Worm (Caenorhabditis elegans) whole organism, L1 larva: ENCODE measurements around the gene C13G5.2.

Experiments used
- C04F5.9 ChIP-seq: sonication (generic microtip); optimal IDR thresholded peaks from 2 replicates; lab custom pipeline; 2016; ENCODE audit warnings: missing genetic modification characterization, missing compliant biosample characterization
- F16B12.6 ChIP-seq: fragments of 150-350 bp; optimal IDR thresholded peaks from 2 replicates; lab custom pipeline; 2014; ENCODE audit warnings: missing biosample characterization, missing genetic modification characterization
- aly-2 ChIP-seq: fragments of 150-350 bp; optimal IDR thresholded peaks from 2 replicates; lab custom pipeline; 2014; ENCODE audit warnings: missing biosample characterization, missing genetic modification characterization
- blmp-1 ChIP-seq: fragments of 150-350 bp; optimal IDR thresholded peaks from 2 replicates; lab custom pipeline; 2014; ENCODE audit warnings: missing biosample characterization, missing genetic modification characterization
- ceh-63 ChIP-seq: fragments of 200-800 bp; sonication (Bioruptor generic); optimal IDR thresholded peaks from 2 replicates; lab custom pipeline; 2018; ENCODE audit warnings: mild to moderate bottlenecking, missing genetic modification characterization, missing compliant biosample characterization
- ceh-8 ChIP-seq: fragments of 200-800 bp; sonication (Bioruptor generic); optimal IDR thresholded peaks from 2 replicates; lab custom pipeline; 2018; ENCODE audit warnings: mild to moderate bottlenecking, missing genetic modification characterization, moderate library complexity, missing compliant biosample characterization
- ceh-82 ChIP-seq, 3 experiments: fragments of 150-350 bp in 1 of 3; sonication (generic microtip) in 2 of 3; optimal IDR thresholded peaks; 2 replicates each; lab custom pipeline; 2014 to 2017; ENCODE audit warnings: missing biosample characterization in 3 of 3, missing genetic modification characterization in 3 of 3
- ceh-88 ChIP-seq: fragments of 200-800 bp; sonication (Bioruptor generic); IDR thresholded peaks from 2 replicates; pipeline ENCODE4 v1.3.6; 2022; ENCODE audit warnings: missing genetic modification characterization, missing compliant biosample characterization
- ceh-90 ChIP-seq: sonication (generic microtip); optimal IDR thresholded peaks from 2 replicates; lab custom pipeline; 2016; ENCODE audit warnings: missing genetic modification characterization, missing compliant biosample characterization
- dpl-1 ChIP-seq, 3 experiments: fragments of 150-350 bp in 2 of 3; sonication (generic microtip) in 1 of 3; optimal IDR thresholded peaks; 2 replicates each; lab custom pipeline; 2014 to 2017; ENCODE audit warnings: missing biosample characterization in 3 of 3, missing genetic modification characterization in 3 of 3, missing genetic modification reagents in 3 of 3
- efl-1 ChIP-seq, 4 experiments: fragments of 150-350 bp; optimal IDR thresholded peaks in 3 of 4; peaks in 1 of 4; 1 replicate in 1 of 4; 2 replicates in 3 of 4; lab custom pipeline; 2014; ENCODE audit warnings: missing biosample characterization in 2 of 4, missing genetic modification characterization in 2 of 4, missing genetic modification reagents in 2 of 4
- egl-27 ChIP-seq, 2 experiments: fragments of 150-350 bp in 1 of 2; sonication (generic microtip); optimal IDR thresholded peaks; 3 replicates each; lab custom pipeline; 2017 to 2018; ENCODE audit warnings: missing biosample characterization in 2 of 2, missing genetic modification characterization in 2 of 2, missing genetic modification reagents in 2 of 2
- ets-5 ChIP-seq: fragments of 200-800 bp; sonication (Bioruptor generic); IDR thresholded peaks from 2 replicates; pipeline ENCODE4 v1.3.6; 2022; ENCODE audit warnings: missing genetic modification characterization, missing compliant biosample characterization
- fkh-4 ChIP-seq: sonication (generic microtip); optimal IDR thresholded peaks from 2 replicates; lab custom pipeline; 2016; ENCODE audit warnings: missing compliant biosample characterization, missing genetic modification characterization, borderline replicate concordance
- hlh-17 ChIP-seq: fragments of 200-800 bp; sonication (Bioruptor generic); optimal IDR thresholded peaks from 2 replicates; lab custom pipeline; 2018; ENCODE audit warnings: missing genetic modification characterization, mild to moderate bottlenecking, missing compliant biosample characterization, moderate library complexity, borderline replicate concordance
- hlh-4 ChIP-seq: sonication (generic microtip); optimal IDR thresholded peaks from 2 replicates; lab custom pipeline; 2016; ENCODE audit warnings: mild to moderate bottlenecking, missing genetic modification characterization, missing compliant biosample characterization
- hpl-2 ChIP-seq: fragments of 150-350 bp; optimal IDR thresholded peaks from 2 replicates; lab custom pipeline; 2014; ENCODE audit warnings: missing biosample characterization, missing genetic modification reagents, missing genetic modification characterization
- isw-1 ChIP-seq: fragments of 200-800 bp; sonication (Bioruptor generic); IDR thresholded peaks from 2 replicates; pipeline ENCODE4 v1.3.6; 2022; ENCODE audit warnings: missing genetic modification characterization, missing compliant biosample characterization
- lin-13 ChIP-seq: fragments of 150-350 bp; optimal IDR thresholded peaks from 2 replicates; lab custom pipeline; 2014; ENCODE audit warnings: missing biosample characterization, missing genetic modification reagents, missing genetic modification characterization
- lin-14 ChIP-seq: fragments of 200-800 bp; sonication (Bioruptor generic); optimal IDR thresholded peaks from 2 replicates; lab custom pipeline; 2018; ENCODE audit warnings: mild to moderate bottlenecking, missing genetic modification characterization, moderate library complexity, missing compliant biosample characterization
- lin-35 ChIP-seq, 2 experiments: fragments of 150-350 bp; optimal IDR thresholded peaks; 2 replicates each; lab custom pipeline; 2014; ENCODE audit warnings: missing biosample characterization in 2 of 2, missing genetic modification characterization in 2 of 2, missing genetic modification reagents in 2 of 2
- lsy-2 ChIP-seq, 2 experiments: fragments of 150-350 bp; optimal IDR thresholded peaks; 2 replicates each; lab custom pipeline; 2014; ENCODE audit warnings: missing biosample characterization in 2 of 2, missing genetic modification characterization in 2 of 2
- mab-9 ChIP-seq: fragments of 200-800 bp; sonication (Bioruptor generic); IDR thresholded peaks from 2 replicates; pipeline ENCODE4 v1.3.6; 2022; ENCODE audit warnings: missing genetic modification reagents, missing genetic modification characterization, missing compliant biosample characterization
- mdl-1 ChIP-seq, 2 experiments: fragments of 150-350 bp; optimal IDR thresholded peaks; 2 replicates each; lab custom pipeline; 2014 to 2017; ENCODE audit warnings: missing biosample characterization in 2 of 2, missing genetic modification characterization in 2 of 2, inconsistent platforms in 1 of 2
- mef-2 ChIP-seq: fragments of 150-350 bp; optimal IDR thresholded peaks from 2 replicates; lab custom pipeline; 2014; ENCODE audit warnings: missing biosample characterization, missing genetic modification characterization
- nhr-11 ChIP-seq: fragments of 150-350 bp; optimal IDR thresholded peaks from 2 replicates; lab custom pipeline; 2014; ENCODE audit warnings: missing biosample characterization, missing genetic modification characterization
- nhr-19 ChIP-seq: fragments of 200-800 bp; sonication (Bioruptor generic); conservative IDR thresholded peaks from 2 replicates; pipeline ENCODE4 v1.3.6; 2022; ENCODE audit warnings: missing genetic modification characterization, missing compliant biosample characterization
- nhr-20 ChIP-seq: sonication (generic microtip); optimal IDR thresholded peaks from 2 replicates; lab custom pipeline; 2016; ENCODE audit warnings: mild to moderate bottlenecking, missing genetic modification characterization, missing compliant biosample characterization
- nhr-28 ChIP-seq: fragments of 150-350 bp; optimal IDR thresholded peaks from 2 replicates; lab custom pipeline; 2014; ENCODE audit warnings: missing biosample characterization, missing genetic modification characterization
- nhr-47 ChIP-seq: sonication (generic microtip); optimal IDR thresholded peaks from 2 replicates; lab custom pipeline; 2016; ENCODE audit warnings: mild to moderate bottlenecking, missing genetic modification characterization, moderate library complexity, missing compliant biosample characterization
- nhr-71 ChIP-seq: sonication (generic microtip); optimal IDR thresholded peaks from 2 replicates; lab custom pipeline; 2016; ENCODE audit warnings: mild to moderate bottlenecking, missing genetic modification characterization, moderate library complexity, missing compliant biosample characterization
- nhr-76 ChIP-seq: sonication (generic microtip); optimal IDR thresholded peaks from 2 replicates; lab custom pipeline; 2017; ENCODE audit warnings: missing biosample characterization, missing genetic modification characterization
- nhr-84 ChIP-seq: sonication (generic microtip); optimal IDR thresholded peaks from 2 replicates; lab custom pipeline; 2017; ENCODE audit warnings: missing biosample characterization, missing genetic modification characterization
- pag-3 ChIP-seq: sonication (generic microtip); optimal IDR thresholded peaks from 2 replicates; lab custom pipeline; 2017; ENCODE audit warnings: missing genetic modification characterization, mild to moderate bottlenecking, missing compliant biosample characterization, antibody characterized with exemption, borderline replicate concordance; ENCODE audit not compliant: insufficient read depth
- pqm-1 ChIP-seq: sonication (generic microtip); optimal IDR thresholded peaks from 3 replicates; lab custom pipeline; 2017; ENCODE audit warnings: missing biosample characterization, missing genetic modification characterization
- rnt-1 ChIP-seq: sonication (generic microtip); optimal IDR thresholded peaks from 2 replicates; lab custom pipeline; 2016; ENCODE audit warnings: mild to moderate bottlenecking, missing genetic modification characterization, moderate library complexity, missing compliant biosample characterization
- skn-1 ChIP-seq: fragments of 150-350 bp; optimal IDR thresholded peaks from 2 replicates; lab custom pipeline; 2014; ENCODE audit warnings: missing biosample characterization, missing genetic modification characterization
- snu-23 ChIP-seq: sonication (generic microtip); optimal IDR thresholded peaks from 2 replicates; lab custom pipeline; 2016; ENCODE audit warnings: missing genetic modification characterization, missing compliant biosample characterization
- sox-4 ChIP-seq: sonication (generic microtip); optimal IDR thresholded peaks from 2 replicates; lab custom pipeline; 2016; ENCODE audit warnings: missing genetic modification characterization, missing compliant biosample characterization
- sptf-1 ChIP-seq: fragments of 150-350 bp; optimal IDR thresholded peaks from 2 replicates; lab custom pipeline; 2014; ENCODE audit warnings: missing biosample characterization, missing genetic modification characterization
- swsn-7 ChIP-seq: sonication (generic microtip); optimal IDR thresholded peaks from 2 replicates; lab custom pipeline; 2016; ENCODE audit warnings: missing genetic modification characterization, missing compliant biosample characterization
- unc-130 ChIP-seq: fragments of 150-350 bp; optimal IDR thresholded peaks from 2 replicates; lab custom pipeline; 2017; ENCODE audit warnings: missing biosample characterization, missing genetic modification characterization, inconsistent platforms
- unc-98 ChIP-seq: fragments of 200-800 bp; sonication (Bioruptor generic); IDR thresholded peaks from 2 replicates; pipeline ENCODE4 v1.3.6; 2022; ENCODE audit warnings: missing genetic modification characterization, missing compliant biosample characterization
- vab-15 ChIP-seq: sonication (generic microtip); optimal IDR thresholded peaks from 2 replicates; lab custom pipeline; 2017; ENCODE audit warnings: missing genotype, mild to moderate bottlenecking, missing genetic modification characterization, missing compliant biosample characterization
- xbp-1 ChIP-seq: sonication (generic microtip); optimal IDR thresholded peaks from 2 replicates; lab custom pipeline; 2016; ENCODE audit warnings: missing genetic modification characterization, missing compliant biosample characterization
- zip-4 ChIP-seq: fragments of 200-800 bp; sonication (Bioruptor generic); optimal IDR thresholded peaks from 2 replicates; lab custom pipeline; 2018; ENCODE audit warnings: mild to moderate bottlenecking, missing genetic modification characterization, moderate library complexity, missing compliant biosample characterization
- ztf-4 ChIP-seq: fragments of 150-350 bp; optimal IDR thresholded peaks from 2 replicates; lab custom pipeline; 2014; ENCODE audit warnings: missing biosample characterization, missing genetic modification characterization

Gene C13G5.2

ce11 chrIII:8658367-8658761 is 40.1 kb upstream of the C13G5.2 start (continued):
- TF ChIP-seq nhr-11 (tag; lab: Kevin White, UChicago): no peak
- TF ChIP-seq ets-5 (GFP tag; lab: Robert Waterston, UW): no peak
- no peak for TF ChIP-seq ceh-90 (tag; lab: Kevin White, UChicago)
- no peak for TF ChIP-seq ceh-63

- no peak for TF ChIP-seq isw-1 (GFP tag; lab: Robert Waterston, UW)
- no peak for TF ChIP-seq efl-1 (optimal IDR thresholded peaks at IDR 0.05; lab: Kevin White, UChicago)
- peak in 1 of 2 experiments; percentile 92 for TF ChIP-seq efl-1 (GFP tag; optimal IDR thresholded peaks at IDR 0.05 in 1 of 2; lab: Kevin White, UChicago)
- no peak for TF ChIP-seq vab-15 (tag; lab: Kevin White, UChicago)
- TF ChIP-seq sptf-1 (tag; lab: Kevin White, UChicago): no peak
Observed at ce11 chrIII:8657676-8658366, 39.6 kb upstream of the C13G5.2 start.

ce11 chrIII:8656957-8657356 is 38.7 kb upstream of the C13G5.2 start:
- TF ChIP-seq ceh-88 (GFP tag; lab: Robert Waterston, UW): no peak
- no peak for TF ChIP-seq blmp-1
- TF ChIP-seq C04F5.9 (tag; lab: Kevin White, UChicago): no peak
- TF ChIP-seq mab-9 (GFP tag; lab: Robert Waterston, UW): no peak
- TF ChIP-seq efl-1 (optimal IDR thresholded peaks at IDR 0.05; lab: Kevin White, UChicago): no peak
- peak in 1 of 2 experiments; percentile 24 for TF ChIP-seq efl-1 (GFP tag; optimal IDR thresholded peaks at IDR 0.05 in 1 of 2; lab: Kevin White, UChicago)
- no peak for TF ChIP-seq hlh-4 (tag; lab: Kevin White, UChicago)
- no peak for TF ChIP-seq dpl-1 (GFP tag; optimal IDR thresholded peaks at IDR 0.05; lab: Kevin White, UChicago)
- no peak for TF ChIP-seq isw-1 (GFP tag; lab: Robert Waterston, UW)
- no peak for TF ChIP-seq ets-5 (GFP tag; lab: Robert Waterston, UW)
- TF ChIP-seq pag-3 (tag; lab: Kevin White, UChicago): no peak
- no peak for TF ChIP-seq egl-27 (tag; optimal IDR thresholded peaks at IDR 0.05; lab: Kevin White, UChicago)
- no peak for TF ChIP-seq ztf-4 (tag; lab: Kevin White, UChicago)
- no peak for TF ChIP-seq fkh-4 (tag; lab: Kevin White, UChicago)
- TF ChIP-seq mef-2 (tag; lab: Kevin White, UChicago): no peak
- TF ChIP-seq unc-130 (tag; lab: Kevin White, UChicago): no peak
- TF ChIP-seq nhr-84 (tag; lab: Kevin White, UChicago): no peak
- TF ChIP-seq lin-13 (GFP tag; lab: Kevin White, UChicago): no peak
- no peak for TF ChIP-seq lsy-2 (tag; optimal IDR thresholded peaks at IDR 0.05; lab: Kevin White, UChicago)
- no peak for TF ChIP-seq aly-2
- no peak for TF ChIP-seq ceh-90 (tag; lab: Kevin White, UChicago)
- no peak for TF ChIP-seq xbp-1 (tag; lab: Kevin White, UChicago)
- TF ChIP-seq nhr-19 (GFP tag; lab: Robert Waterston, UW): no peak
- no peak for TF ChIP-seq swsn-7 (tag; lab: Kevin White, UChicago)
- no peak for TF ChIP-seq unc-98 (GFP tag; lab: Robert Waterston, UW)
- TF ChIP-seq rnt-1: no peak
- TF ChIP-seq nhr-76: no peak
- no peak for TF ChIP-seq zip-4
- TF ChIP-seq skn-1 (tag; lab: Kevin White, UChicago): no peak
- TF ChIP-seq ceh-8: no peak
- no peak for TF ChIP-seq hpl-2 (GFP tag; lab: Kevin White, UChicago)
- TF ChIP-seq nhr-71 (tag; lab: Kevin White, UChicago): peak; percentile 38
- TF ChIP-seq lin-14 (GFP tag; lab: Kevin White, UChicago): peak; percentile 35
- no peak for TF ChIP-seq hlh-17
- TF ChIP-seq pqm-1 (tag; lab: Kevin White, UChicago): no peak
- TF ChIP-seq nhr-47 (tag; lab: Kevin White, UChicago): no peak
- TF ChIP-seq snu-23: no peak
- TF ChIP-seq nhr-20 (tag; lab: Kevin White, UChicago): peak; percentile 34
- no peak for TF ChIP-seq sox-4 (tag; lab: Kevin White, UChicago)
- no peak for TF ChIP-seq F16B12.6 (tag; lab: Kevin White, UChicago)
- TF ChIP-seq mdl-1 (tag; optimal IDR thresholded peaks at IDR 0.05; lab: Kevin White, UChicago): peak in 1 of 2 experiments; percentile 23
- peak in 1 of 2 experiments; percentile 46 for TF ChIP-seq lin-35 (GFP tag; optimal IDR thresholded peaks at IDR 0.05; lab: Kevin White, UChicago)
- TF ChIP-seq nhr-28: no peak
- no peak for TF ChIP-seq ceh-82 (tag; optimal IDR thresholded peaks at IDR 0.05; lab: Kevin White, UChicago)
